Worm (Caenorhabditis elegans) whole organism, midembryonic: ENCODE results near the gene gst-9.
"Not testable (repeated sequence)": the region's sequence is repeated elsewhere in the genome, so short reads cannot be mapped to it uniquely, and the experiment has no call there.

ENCODE experiments used
- T22C8.4 ChIP-seq: fragments of 200-800 bp; sonication (Bioruptor generic); IDR thresholded peaks from 2 replicates; pipeline ENCODE4 v1.3.6; 2022; ENCODE audit warnings: missing genetic modification characterization, missing compliant biosample characterization
- cog-1 ChIP-seq: sonication (generic microtip); optimal IDR thresholded peaks from 2 replicates; lab custom pipeline; 2016; ENCODE audit warnings: missing genetic modification characterization, missing compliant biosample characterization
- flt-1 ChIP-seq: fragments of 200-800 bp; sonication (Bioruptor generic); IDR thresholded peaks from 2 replicates; pipeline ENCODE4 v1.3.6; 2022; ENCODE audit warnings: missing genetic modification characterization, missing compliant biosample characterization
- klf-2 ChIP-seq: fragments of 200-800 bp; sonication (Bioruptor generic); conservative IDR thresholded peaks from 2 replicates; pipeline ENCODE4 v1.3.6; 2022; ENCODE audit warnings: missing genetic modification reagents, missing genetic modification characterization, missing compliant biosample characterization
- med-1 ChIP-seq: sonication (generic microtip); optimal IDR thresholded peaks from 2 replicates; lab custom pipeline; 2017; ENCODE audit warnings: missing genetic modification characterization, mild to moderate bottlenecking, missing compliant biosample characterization, antibody characterized with exemption, missing genetic modification reagents; ENCODE audit not compliant: insufficient read depth
- tab-1 ChIP-seq: fragments of 200-800 bp; sonication (Bioruptor generic); IDR thresholded peaks from 2 replicates; pipeline ENCODE4 v1.3.6; 2022; ENCODE audit warnings: missing genetic modification characterization, missing compliant biosample characterization
- ztf-23 ChIP-seq: fragments of 200-800 bp; sonication (Bioruptor generic); IDR thresholded peaks from 2 replicates; pipeline ENCODE4 v1.3.6; 2022; ENCODE audit warnings: missing genetic modification reagents, missing genetic modification characterization, missing compliant biosample characterization
- ztf-29 ChIP-seq: fragments of 200-800 bp; sonication (Bioruptor generic); IDR thresholded peaks from 2 replicates; pipeline ENCODE4 v1.3.6; 2022; ENCODE audit warnings: missing genetic modification reagents, missing genetic modification characterization, missing compliant biosample characterization

ce11 chrII:4916462-4916861, 25.1 kb downstream of the gst-9 start, which contains the start of gene msp-31:
- not testable (repeated sequence) for TF ChIP-seq flt-1 (GFP tag; lab: Robert Waterston, UW); ztf-29 (GFP tag; lab: Robert Waterston, UW); tab-1; med-1 (GFP tag; lab: Kevin White, UChicago); T22C8.4 (GFP tag; lab: Robert Waterston, UW); ztf-23 (GFP tag; lab: Robert Waterston, UW); cog-1 (tag; lab: Kevin White, UChicago); klf-2 (GFP tag; lab: Robert Waterston, UW)
